Fruit fly (Drosophila melanogaster) whole organism, embryonic: ENCODE results near the gene Or19b.

Experiments
- Atf-2 ChIP-seq: fragments of 200-800 bp; sonication (Bioruptor generic); optimal IDR thresholded peaks from 2 replicates; lab custom pipeline; 2016; ENCODE audit warnings: missing biosample characterization, missing genetic modification characterization
- Bteb2 ChIP-seq: fragments of 200-800 bp; sonication (Bioruptor generic); optimal IDR thresholded peaks from 2 replicates; lab custom pipeline; 2016; ENCODE audit warnings: missing biosample characterization, missing genetic modification characterization
- CG10543 ChIP-seq: fragments of 200-800 bp; sonication (Bioruptor generic); optimal IDR thresholded peaks from 3 replicates; lab custom pipeline; 2017; ENCODE audit warnings: missing biosample characterization, mild to moderate bottlenecking, missing genetic modification characterization, moderate library complexity
- CG14710 ChIP-seq: fragments of 200-800 bp; sonication (Bioruptor generic); optimal IDR thresholded peaks from 3 replicates; lab custom pipeline; 2019; ENCODE audit warnings: missing biosample characterization, mild to moderate bottlenecking, missing genetic modification characterization, moderate library complexity
- CG14860 ChIP-seq: fragments of 200-800 bp; sonication (Bioruptor generic); IDR thresholded peaks from 3 replicates; pipeline ENCODE4 v1.3.6; 2022; ENCODE audit warnings: missing biosample characterization, missing genetic modification characterization; ENCODE audit not compliant: partially characterized antibody
- CG16815 ChIP-seq: fragments of 200-800 bp; sonication (Bioruptor generic); optimal IDR thresholded peaks from 3 replicates; lab custom pipeline; 2017; ENCODE audit warnings: missing biosample characterization, mild to moderate bottlenecking, missing genetic modification characterization
- CG34224 ChIP-seq: fragments of 200-800 bp; sonication (Bioruptor generic); IDR thresholded peaks from 3 replicates; pipeline ENCODE4 v1.3.6; 2022; ENCODE audit warnings: missing biosample characterization, missing genetic modification characterization; ENCODE audit not compliant: partially characterized antibody
- CG42726 ChIP-seq: fragments of 200-800 bp; sonication (Bioruptor generic); IDR thresholded peaks from 2 replicates; pipeline ENCODE4 v1.3.6; 2022; ENCODE audit warnings: missing biosample characterization, missing genetic modification characterization; ENCODE audit not compliant: partially characterized antibody
- CG4854 ChIP-seq: fragments of 200-800 bp; sonication (Bioruptor generic); optimal IDR thresholded peaks from 2 replicates; lab custom pipeline; 2016; ENCODE audit warnings: missing biosample characterization, missing genetic modification characterization, inconsistent platforms
- CG6254 ChIP-seq: fragments of 200-800 bp; sonication (Bioruptor generic); optimal IDR thresholded peaks from 3 replicates; lab custom pipeline; 2017; ENCODE audit warnings: mild to moderate bottlenecking, missing biosample characterization, missing genetic modification reagents, missing genetic modification characterization
- CG8359 ChIP-seq: fragments of 200-800 bp; sonication (Bioruptor generic); optimal IDR thresholded peaks from 2 replicates; lab custom pipeline; 2017; ENCODE audit warnings: missing biosample characterization, mild to moderate bottlenecking, missing genetic modification characterization, borderline replicate concordance
- CG8944 ChIP-seq: fragments of 200-800 bp; sonication (Bioruptor generic); optimal IDR thresholded peaks from 3 replicates; lab custom pipeline; 2016; ENCODE audit warnings: missing biosample characterization, missing genetic modification characterization
- CkIIα-i1 ChIP-seq: fragments of 200-800 bp; sonication (Bioruptor generic); IDR thresholded peaks from 2 replicates; pipeline ENCODE4 v1.3.6; 2022; ENCODE audit warnings: missing biosample characterization, missing genetic modification characterization
- Drgx ChIP-seq: fragments of 200-800 bp; sonication (Bioruptor generic); IDR thresholded peaks from 2 replicates; pipeline ENCODE4 v1.3.6; 2022; ENCODE audit warnings: missing biosample characterization, missing genetic modification characterization
- Ets65A ChIP-seq: fragments of 200-800 bp; sonication (Bioruptor generic); peaks from one replicate; lab custom pipeline; 2016; ENCODE audit warnings: missing biosample characterization, missing genetic modification characterization
- Ptx1 ChIP-seq: fragments of 200-800 bp; sonication (Bioruptor generic); IDR thresholded peaks from 2 replicates; pipeline ENCODE4 v1.3.6; 2022; ENCODE audit warnings: missing biosample characterization, missing genetic modification characterization
- Sry-β ChIP-seq: fragments of 200-800 bp; sonication (Bioruptor generic); optimal IDR thresholded peaks from 2 replicates; lab custom pipeline; 2018; ENCODE audit warnings: missing biosample characterization, mild to moderate bottlenecking, missing genetic modification characterization, moderate library complexity
- TFAM ChIP-seq: fragments of 200-800 bp; sonication (Bioruptor generic); optimal IDR thresholded peaks from 2 replicates; lab custom pipeline; 2017; ENCODE audit warnings: missing biosample characterization, missing genetic modification characterization, inconsistent platforms
- Taf1 ChIP-seq: fragments of 200-800 bp; sonication (Bioruptor generic); IDR thresholded peaks from 2 replicates; pipeline ENCODE4 v1.3.6; 2022; ENCODE audit warnings: missing biosample characterization, missing genetic modification characterization
- Xbp1 ChIP-seq: fragments of 200-800 bp; sonication (Bioruptor generic); optimal IDR thresholded peaks from 3 replicates; lab custom pipeline; 2016; ENCODE audit warnings: missing biosample characterization, mild to moderate bottlenecking, missing genetic modification characterization
- az2 ChIP-seq: fragments of 200-800 bp; sonication (Bioruptor generic); optimal IDR thresholded peaks from 3 replicates; lab custom pipeline; 2016; ENCODE audit warnings: missing biosample characterization, missing genetic modification characterization
- cad ChIP-seq: fragments of >200 bp; optimal IDR thresholded peaks from 2 replicates; lab custom pipeline; 2017; ENCODE audit warnings: missing biosample characterization, missing genetic modification characterization
- dmrt99B ChIP-seq: fragments of 200-800 bp; sonication (Bioruptor generic); optimal IDR thresholded peaks from 2 replicates; lab custom pipeline; 2018; ENCODE audit warnings: missing biosample characterization, mild to moderate bottlenecking, missing genetic modification characterization, moderate library complexity
- exex ChIP-seq: fragments of 200-800 bp; sonication (Bioruptor generic); optimal IDR thresholded peaks from 4 replicates; lab custom pipeline; 2018; ENCODE audit warnings: missing biosample characterization, mild to moderate bottlenecking, missing genetic modification characterization, moderate library complexity
- fd3F ChIP-seq: fragments of 200-800 bp; sonication (Bioruptor generic); optimal IDR thresholded peaks from 2 replicates; lab custom pipeline; 2018; ENCODE audit warnings: missing biosample characterization, mild to moderate bottlenecking, missing genetic modification characterization, moderate library complexity
- fd64A ChIP-seq: fragments of 200-800 bp; sonication (Bioruptor generic); optimal IDR thresholded peaks from 3 replicates; lab custom pipeline; 2018; ENCODE audit warnings: missing biosample characterization, mild to moderate bottlenecking, missing genetic modification characterization
- gcm ChIP-seq: fragments of 200-800 bp; sonication (Bioruptor generic); optimal IDR thresholded peaks from 2 replicates; lab custom pipeline; 2019; ENCODE audit warnings: missing biosample characterization, mild to moderate bottlenecking, missing genetic modification characterization, moderate library complexity
- gfzf ChIP-seq: fragments of 200-800 bp; sonication (Bioruptor generic); optimal IDR thresholded peaks from 2 replicates; lab custom pipeline; 2016; ENCODE audit warnings: missing biosample characterization, mild to moderate bottlenecking, missing genetic modification characterization, moderate library complexity
- grau ChIP-seq: fragments of 200-800 bp; optimal IDR thresholded peaks from 3 replicates; lab custom pipeline; 2019; ENCODE audit warnings: missing biosample characterization, mild to moderate bottlenecking, missing genetic modification characterization, moderate library complexity
- mirr ChIP-seq: fragments of 200-800 bp; sonication (Bioruptor generic); optimal IDR thresholded peaks from 3 replicates; lab custom pipeline; 2018; ENCODE audit warnings: missing biosample characterization, mild to moderate bottlenecking, missing genetic modification characterization
- mld ChIP-seq: fragments of 200-800 bp; sonication (Bioruptor generic); IDR thresholded peaks from 3 replicates; pipeline ENCODE4 v1.3.6; 2022; ENCODE audit warnings: missing biosample characterization, missing genetic modification characterization; ENCODE audit not compliant: partially characterized antibody
- prd ChIP-seq, 3 experiments: fragments of >200 bp in 2 of 3; fragments of 200-800 bp in 1 of 3; sonication (Bioruptor generic) in 1 of 3; optimal IDR thresholded peaks in 2 of 3; IDR thresholded peaks in 1 of 3; 2 replicates in 2 of 3; 3 replicates in 1 of 3; pipeline versions ENCODE4 v1.3.6 to Lab custom; 2017 to 2022; ENCODE audit warnings: missing biosample characterization in 1 of 3, missing genetic modification characterization in 1 of 3
- pros ChIP-seq: fragments of 200-800 bp; sonication (Bioruptor generic); optimal IDR thresholded peaks from 3 replicates; lab custom pipeline; 2019; ENCODE audit warnings: missing biosample characterization, mild to moderate bottlenecking, missing genetic modification characterization, moderate library complexity
- pum ChIP-seq: fragments of 200-800 bp; sonication (Bioruptor generic); optimal IDR thresholded peaks from 2 replicates; lab custom pipeline; 2016; ENCODE audit warnings: missing biosample characterization, missing genetic modification characterization
- sd ChIP-seq: fragments of 200-800 bp; sonication (Bioruptor generic); optimal IDR thresholded peaks from 3 replicates; lab custom pipeline; 2018; ENCODE audit warnings: missing biosample characterization, mild to moderate bottlenecking, missing genetic modification characterization, moderate library complexity
- sens-2 ChIP-seq: fragments of 200-800 bp; sonication (Bioruptor generic); IDR thresholded peaks from 2 replicates; pipeline ENCODE4 v1.3.6; 2022; ENCODE audit warnings: missing biosample characterization, missing genetic modification characterization
- slou ChIP-seq: fragments of 200-800 bp; sonication (Bioruptor generic); optimal IDR thresholded peaks from 3 replicates; lab custom pipeline; 2016; ENCODE audit warnings: missing biosample characterization, missing genetic modification characterization
- stwl ChIP-seq: fragments of 200-800 bp; sonication (Bioruptor generic); optimal IDR thresholded peaks from 3 replicates; lab custom pipeline; 2018; ENCODE audit warnings: missing biosample characterization, mild to moderate bottlenecking, missing genetic modification characterization, moderate library complexity

The Or19b gene

dm6 chrX:20129554-20129953 is 35.4 kb downstream of the Or19b start:
- TF ChIP-seq exex (tag; lab: Kevin White, UChicago) (no peak), CG8359 (GFP tag; lab: Kevin White, UChicago) (peak; percentile 78)

dm6 chrX:20130486-20130885 is 36.3 kb downstream of the Or19b start:
- TF ChIP-seq CG8944 (GFP tag; lab: Kevin White, UChicago): no peak
- no peak for TF ChIP-seq stwl
- TF ChIP-seq Drgx (GFP tag; lab: Robert Waterston, UW): peak; percentile 58
- TF ChIP-seq prd (optimal IDR thresholded peaks at IDR 0.05; lab: Kevin White, UChicago): no peak
- 0 out of 3 replicates have a peak, but pooled peaks have one; percentile 36 for TF ChIP-seq prd (GFP tag; IDR thresholded peaks at IDR 0.05; lab: Robert Waterston, UW)
- no peak for TF ChIP-seq sens-2 (GFP tag; lab: Robert Waterston, UW)
- TF ChIP-seq CG4854 (GFP tag; lab: Kevin White, UChicago): no peak
- no peak for TF ChIP-seq mirr
- TF ChIP-seq grau (tag; lab: Kevin White, UChicago): no peak

dm6 chrX:20133432-20133831 is 39.2 kb downstream of the Or19b start, which contains the start of gene CG15322:
Gene CG15322, plus strand, starts transcription at chrX:20133579.
- no peak for TF ChIP-seq gcm (GFP tag; lab: Kevin White, UChicago)
- no peak for TF ChIP-seq Xbp1 (GFP tag; lab: Kevin White, UChicago)
- TF ChIP-seq CG6254: no peak
- no peak for TF ChIP-seq CG42726 (GFP tag; lab: Robert Waterston, UW)
- TF ChIP-seq CG14860 (GFP tag; lab: Robert Waterston, UW): no peak
- peak; percentile 98 for TF ChIP-seq CG8359 (GFP tag; lab: Kevin White, UChicago)
- TF ChIP-seq dmrt99B (tag; lab: Kevin White, UChicago): no peak
- TF ChIP-seq Taf1 (GFP tag; lab: Robert Waterston, UW): no peak
- TF ChIP-seq Ets65A (GFP tag; lab: Kevin White, UChicago): peak; percentile 41
- TF ChIP-seq, all 482 proteins: peak for 2

dm6 chrX:20139493-20139892 is 45.3 kb downstream of the Or19b start, which contains the start of gene CG42583:
Gene CG42583, plus strand, starts transcription at chrX:20139793.
- no peak for TF ChIP-seq TFAM (GFP tag; lab: Kevin White, UChicago)
- no peak for TF ChIP-seq Ptx1 (GFP tag; lab: Robert Waterston, UW)
- TF ChIP-seq Sry-β: no peak
- no peak for TF ChIP-seq az2 (GFP tag; lab: Kevin White, UChicago)
- TF ChIP-seq CG10543 (GFP tag; lab: Kevin White, UChicago): no peak
- no peak for TF ChIP-seq fd64A (GFP tag; lab: Kevin White, UChicago)
- no peak for TF ChIP-seq Bteb2 (GFP tag; lab: Kevin White, UChicago)
- TF ChIP-seq CG14710: no peak
- no peak for TF ChIP-seq CG16815 (GFP tag; lab: Kevin White, UChicago)
- TF ChIP-seq Atf-2 (GFP tag; lab: Kevin White, UChicago): no peak
- no peak for TF ChIP-seq slou (GFP tag; lab: Kevin White, UChicago)
- no peak for TF ChIP-seq mld
- TF ChIP-seq sd (tag; lab: Kevin White, UChicago): no peak
- no peak for TF ChIP-seq cad
- TF ChIP-seq pros (GFP tag; lab: Kevin White, UChicago): no peak
- no peak for TF ChIP-seq CkIIα-i1 (GFP tag; lab: Robert Waterston, UW)
- TF ChIP-seq gfzf (GFP tag; lab: Kevin White, UChicago): no peak
- no peak for TF ChIP-seq fd3F (GFP tag; lab: Kevin White, UChicago)
- TF ChIP-seq pum (GFP tag; lab: Kevin White, UChicago): no peak
- TF ChIP-seq CG34224: no peak
